Worm (Caenorhabditis elegans) whole organism, late embryonic: ENCODE data around the gene cyp-32B1.

Experiments used
- ceh-2 ChIP-seq: sonication (generic microtip); optimal IDR thresholded peaks from 2 replicates; lab custom pipeline; 2016; ENCODE audit warnings: missing genotype, missing genetic modification characterization, missing compliant biosample characterization
- hlh-30 ChIP-seq: sonication (generic microtip); optimal IDR thresholded peaks from 2 replicates; lab custom pipeline; 2017; ENCODE audit warnings: antibody characterized with exemption, missing genetic modification characterization, missing compliant biosample characterization; ENCODE audit not compliant: insufficient read depth
- pha-4 ChIP-seq: fragments of 150-350 bp; optimal IDR thresholded peaks from 2 replicates; lab custom pipeline; 2018; ENCODE audit warnings: missing biosample characterization, missing genetic modification reagents, missing genetic modification characterization
- rnt-1 ChIP-seq: sonication (generic microtip); optimal IDR thresholded peaks from 2 replicates; lab custom pipeline; 2016; ENCODE audit warnings: missing genetic modification characterization, missing compliant biosample characterization

- no peak for TF ChIP-seq ceh-2
- TF ChIP-seq rnt-1 (tag; lab: Kevin White, UChicago): no peak
- no peak for TF ChIP-seq hlh-30 (tag; lab: Kevin White, UChicago)
- no peak for TF ChIP-seq pha-4 (tag; lab: Kevin White, UChicago)
These were observed 51.8 kb downstream of the cyp-32B1 start, which contains the start of gene C45H4.21 for ce11 chrV:2149432-2149831.
